Fruit fly (Drosophila melanogaster) whole organism, embryonic: ENCODE data around the gene neb.

Experiments used
- ATbp ChIP-seq: fragments of 200-800 bp; sonication (Bioruptor generic); optimal IDR thresholded peaks from 2 replicates; lab custom pipeline; 2017; ENCODE audit warnings: missing biosample characterization, mild to moderate bottlenecking, missing genetic modification characterization, missing genetic modification reagents
- Atf3 ChIP-seq: fragments of 200-800 bp; sonication (Bioruptor generic); optimal IDR thresholded peaks from 3 replicates; lab custom pipeline; 2016; ENCODE audit warnings: missing biosample characterization, missing genetic modification characterization
- Atf6 ChIP-seq: fragments of 200-800 bp; sonication (Bioruptor generic); IDR thresholded peaks from 2 replicates; pipeline ENCODE4 v1.3.6; 2022; ENCODE audit warnings: missing biosample characterization, missing genetic modification characterization
- Blimp-1 ChIP-seq: fragments of 200-800 bp; sonication (Bioruptor generic); optimal IDR thresholded peaks from 3 replicates; lab custom pipeline; 2018; ENCODE audit warnings: missing biosample characterization, missing genetic modification characterization, mild to moderate bottlenecking, moderate library complexity, missing genetic modification reagents
- CG11723 ChIP-seq: fragments of 200-800 bp; sonication (Bioruptor generic); optimal IDR thresholded peaks from 2 replicates; lab custom pipeline; 2017; ENCODE audit warnings: missing biosample characterization, mild to moderate bottlenecking, missing genetic modification characterization
- CG12071 ChIP-seq: fragments of 200-800 bp; sonication (Bioruptor generic); optimal IDR thresholded peaks from 3 replicates; lab custom pipeline; 2018; ENCODE audit warnings: missing biosample characterization, mild to moderate bottlenecking, missing genetic modification characterization
- CG15011 ChIP-seq: fragments of 200-800 bp; sonication (Bioruptor generic); optimal IDR thresholded peaks from 3 replicates; lab custom pipeline; 2018; ENCODE audit warnings: missing biosample characterization, mild to moderate bottlenecking, missing genetic modification characterization
- CG1602 ChIP-seq: fragments of 200-800 bp; sonication (Bioruptor generic); optimal IDR thresholded peaks from 3 replicates; lab custom pipeline; 2016; ENCODE audit warnings: missing biosample characterization, missing genetic modification characterization
- CG16815 ChIP-seq: fragments of 200-800 bp; sonication (Bioruptor generic); optimal IDR thresholded peaks from 3 replicates; lab custom pipeline; 2017; ENCODE audit warnings: missing biosample characterization, mild to moderate bottlenecking, missing genetic modification characterization
- CG17328 ChIP-seq: fragments of 200-800 bp; sonication (Bioruptor generic); IDR thresholded peaks from 2 replicates; pipeline ENCODE4 v1.3.6; 2022; ENCODE audit warnings: missing biosample characterization, missing genetic modification characterization
- CG17385 ChIP-seq: fragments of 200-800 bp; sonication (Bioruptor generic); optimal IDR thresholded peaks from 3 replicates; lab custom pipeline; 2018; ENCODE audit warnings: missing biosample characterization, mild to moderate bottlenecking, missing genetic modification characterization
- CG17612 ChIP-seq: fragments of 200-800 bp; sonication (Bioruptor generic); IDR thresholded peaks from 2 replicates; pipeline ENCODE4 v1.3.6; 2022; ENCODE audit warnings: missing biosample characterization, missing genetic modification characterization
- CG18476 ChIP-seq: fragments of 200-800 bp; sonication (Bioruptor generic); optimal IDR thresholded peaks from 2 replicates; lab custom pipeline; 2016; ENCODE audit warnings: missing biosample characterization, mild to moderate bottlenecking, missing genetic modification characterization
- CG18764 ChIP-seq: fragments of 200-800 bp; sonication (Bioruptor generic); optimal IDR thresholded peaks from 3 replicates; lab custom pipeline; 2016; ENCODE audit warnings: missing biosample characterization, missing genetic modification characterization
- CG31224 ChIP-seq: fragments of 200-800 bp; sonication (Bioruptor generic); IDR thresholded peaks from 2 replicates; pipeline ENCODE4 v1.3.6; 2022; ENCODE audit warnings: missing biosample characterization, missing genetic modification characterization
- CG33557 ChIP-seq: fragments of 200-800 bp; sonication (Bioruptor generic); optimal IDR thresholded peaks from 2 replicates; lab custom pipeline; 2019; ENCODE audit warnings: missing biosample characterization, mild to moderate bottlenecking, missing genetic modification characterization, moderate library complexity
- CG3407 ChIP-seq: fragments of 200-800 bp; sonication (Bioruptor generic); optimal IDR thresholded peaks from 2 replicates; lab custom pipeline; 2018; ENCODE audit warnings: missing biosample characterization, mild to moderate bottlenecking, missing genetic modification characterization
- CG4424 ChIP-seq: fragments of 200-800 bp; sonication (Bioruptor generic); optimal IDR thresholded peaks from 3 replicates; lab custom pipeline; 2016; ENCODE audit warnings: missing biosample characterization, missing genetic modification characterization
- CG5180 ChIP-seq: fragments of 200-800 bp; sonication (Bioruptor generic); optimal IDR thresholded peaks from 3 replicates; lab custom pipeline; 2017; ENCODE audit warnings: missing biosample characterization, missing genetic modification characterization, mild to moderate bottlenecking, moderate library complexity, missing genetic modification reagents
- CG6765 ChIP-seq: fragments of 200-800 bp; sonication (Bioruptor generic); optimal IDR thresholded peaks from 3 replicates; lab custom pipeline; 2017; ENCODE audit warnings: missing biosample characterization, mild to moderate bottlenecking, missing genetic modification characterization
- CG7963 ChIP-seq: fragments of 200-800 bp; sonication (Bioruptor generic); IDR thresholded peaks from 3 replicates; pipeline ENCODE4 v1.3.6; 2022; ENCODE audit warnings: missing biosample characterization, missing genetic modification characterization; ENCODE audit not compliant: partially characterized antibody
- CG8089 ChIP-seq: fragments of 200-800 bp; sonication (Bioruptor generic); optimal IDR thresholded peaks from 3 replicates; lab custom pipeline; 2016; ENCODE audit warnings: missing biosample characterization, missing genetic modification characterization
- CG8290 ChIP-seq, 3 experiments: fragments of 200-800 bp; sonication (Bioruptor generic); optimal IDR thresholded peaks; 2 replicates each; lab custom pipeline; 2016 to 2019; ENCODE audit warnings: missing biosample characterization in 3 of 3, missing genetic modification characterization in 3 of 3, mild to moderate bottlenecking in 2 of 3, moderate library complexity in 1 of 3
- CG8478 ChIP-seq: fragments of >200 bp; optimal IDR thresholded peaks from 2 replicates; lab custom pipeline; 2018
- CoRest ChIP-seq: fragments of 200-800 bp; sonication (Bioruptor generic); optimal IDR thresholded peaks from 3 replicates; lab custom pipeline; 2018; ENCODE audit warnings: missing biosample characterization, mild to moderate bottlenecking, missing genetic modification characterization, moderate library complexity
- D19B ChIP-seq: fragments of 200-800 bp; sonication (Bioruptor generic); optimal IDR thresholded peaks from 2 replicates; lab custom pipeline; 2017; ENCODE audit warnings: missing biosample characterization, mild to moderate bottlenecking, missing genetic modification characterization
- Dref ChIP-seq: fragments of 200-800 bp; sonication (Bioruptor generic); IDR thresholded peaks from 2 replicates; pipeline ENCODE4 v1.3.6; 2022; ENCODE audit warnings: missing biosample characterization, missing genetic modification characterization
- Ets65A ChIP-seq: fragments of 200-800 bp; sonication (Bioruptor generic); peaks from one replicate; lab custom pipeline; 2016; ENCODE audit warnings: missing biosample characterization, missing genetic modification characterization
- Fer3 ChIP-seq: fragments of 200-800 bp; sonication (Bioruptor generic); optimal IDR thresholded peaks from 2 replicates; lab custom pipeline; 2018; ENCODE audit warnings: missing biosample characterization, mild to moderate bottlenecking, missing genetic modification characterization, moderate library complexity
- Hr78 ChIP-seq, 2 experiments: fragments of 200-800 bp in 1 of 2; fragments of >200 bp in 1 of 2; sonication (Bioruptor generic) in 1 of 2; optimal IDR thresholded peaks; 2 replicates each; lab custom pipeline; 2017 to 2019; ENCODE audit warnings: missing biosample characterization in 2 of 2, missing genetic modification characterization in 2 of 2, mild to moderate bottlenecking in 1 of 2, moderate library complexity in 1 of 2
- Nf-YC ChIP-seq: fragments of 200-800 bp; optimal IDR thresholded peaks from 3 replicates; lab custom pipeline; 2019; ENCODE audit warnings: missing biosample characterization, mild to moderate bottlenecking, missing genetic modification characterization, moderate library complexity
- Opbp ChIP-seq: fragments of 200-800 bp; sonication (Bioruptor generic); IDR thresholded peaks from 3 replicates; pipeline ENCODE4 v1.3.6; 2022; ENCODE audit warnings: missing biosample characterization, missing genetic modification characterization; ENCODE audit not compliant: partially characterized antibody
- Rx ChIP-seq: fragments of 200-800 bp; sonication (Bioruptor generic); IDR thresholded peaks from 2 replicates; pipeline ENCODE4 v1.3.6; 2022; ENCODE audit warnings: missing biosample characterization, missing genetic modification characterization
- Stat92E ChIP-seq, 3 experiments: fragments of >200 bp in 2 of 3; fragments of 200-800 bp in 1 of 3; sonication (Bioruptor generic) in 1 of 3; optimal IDR thresholded peaks; 2 replicates each; lab custom pipeline; 2017 to 2019; ENCODE audit warnings: missing biosample characterization in 3 of 3, missing genetic modification characterization in 3 of 3, mild to moderate bottlenecking in 1 of 3, moderate library complexity in 1 of 3
- Vsx1 ChIP-seq: fragments of 200-800 bp; sonication (Bioruptor generic); optimal IDR thresholded peaks from 2 replicates; lab custom pipeline; 2017; ENCODE audit warnings: missing biosample characterization, mild to moderate bottlenecking, missing genetic modification characterization, missing genetic modification reagents
- cg ChIP-seq: fragments of 200-800 bp; sonication (Bioruptor generic); optimal IDR thresholded peaks from 3 replicates; lab custom pipeline; 2019; ENCODE audit warnings: missing biosample characterization, mild to moderate bottlenecking, missing genetic modification characterization, moderate library complexity
- dati ChIP-seq: fragments of 200-800 bp; sonication (Bioruptor generic); IDR thresholded peaks from 2 replicates; pipeline ENCODE4 v1.3.6; 2022; ENCODE audit warnings: missing biosample characterization, missing genetic modification characterization
- esg ChIP-seq: fragments of 200-800 bp; sonication (Bioruptor generic); conservative IDR thresholded peaks from 2 replicates; pipeline ENCODE4 v1.3.6; 2022; ENCODE audit warnings: missing biosample characterization, missing genetic modification characterization
- fru ChIP-seq: fragments of >200 bp; optimal IDR thresholded peaks from 2 replicates; lab custom pipeline; 2017
- ind ChIP-seq: fragments of 200-800 bp; sonication (Bioruptor generic); optimal IDR thresholded peaks from 3 replicates; lab custom pipeline; 2016; ENCODE audit warnings: missing biosample characterization, missing genetic modification characterization
- jigr1 ChIP-seq: fragments of 200-800 bp; sonication (Bioruptor generic); IDR thresholded peaks from 3 replicates; pipeline ENCODE4 v1.3.6; 2022; ENCODE audit warnings: missing biosample characterization, missing genetic modification characterization
- nerfin-2 ChIP-seq: fragments of 200-800 bp; sonication (Bioruptor generic); IDR thresholded peaks from 2 replicates; pipeline ENCODE4 v1.3.6; 2022; ENCODE audit warnings: missing biosample characterization, missing genetic modification characterization; ENCODE audit not compliant: partially characterized antibody
- p53 ChIP-seq: fragments of 200-800 bp; sonication (Bioruptor generic); optimal IDR thresholded peaks from 2 replicates; lab custom pipeline; 2016; ENCODE audit warnings: missing biosample characterization, missing genetic modification characterization
- peb ChIP-seq: fragments of 200-800 bp; sonication (Bioruptor generic); IDR thresholded peaks from 2 replicates; pipeline ENCODE4 v1.3.6; 2022; ENCODE audit warnings: missing biosample characterization, missing genetic modification characterization
- repo ChIP-seq: fragments of 200-800 bp; sonication (Bioruptor generic); optimal IDR thresholded peaks from 2 replicates; lab custom pipeline; 2016; ENCODE audit warnings: missing biosample characterization, missing genetic modification characterization
- ro ChIP-seq: fragments of 200-800 bp; sonication (Bioruptor generic); IDR thresholded peaks from 2 replicates; pipeline ENCODE4 v1.3.6; 2022; ENCODE audit warnings: missing biosample characterization, missing genetic modification characterization
- seq ChIP-seq: fragments of 200-800 bp; sonication (Bioruptor generic); IDR thresholded peaks from 2 replicates; pipeline ENCODE4 v1.3.6; 2022; ENCODE audit warnings: missing biosample characterization, missing genetic modification characterization
- tx ChIP-seq: fragments of 200-800 bp; sonication (Bioruptor generic); optimal IDR thresholded peaks from 2 replicates; lab custom pipeline; 2016; ENCODE audit warnings: missing biosample characterization, missing genetic modification characterization

The neb gene

dm6 chr2L:20084785-20085555 lies 9.4 kb downstream of the neb start, which contains the start of gene fok (continued):
- TF ChIP-seq jigr1 (peak; percentile 73; the same call in 2 of the 3 replicates), CG8089 (GFP tag; lab: Kevin White, UChicago) (peak; percentile 90), seq (GFP tag; lab: Robert Waterston, UW) (peak; percentile 97), esg (GFP tag; lab: Robert Waterston, UW) (peak; percentile 93), CG1602 (GFP tag; lab: Kevin White, UChicago) (peak; percentile 91), CG5180 (GFP tag; lab: Kevin White, UChicago) (peak; percentile 92), Rx (GFP tag; lab: Robert Waterston, UW) (peak; percentile 68; the same call in 1 of the 2 replicates), Nf-YC (tag; lab: Kevin White, UChicago) (peak; percentile 92), CG6765 (peak; percentile 98), CG18476 (GFP tag; lab: Kevin White, UChicago) (peak; percentile 96), CG8478 (lab: Kevin White, UChicago) (no peak), Blimp-1 (GFP tag; lab: Kevin White, UChicago) (peak; percentile 95), cg (peak; percentile 88), CG17612 (GFP tag; lab: Robert Waterston, UW) (peak; percentile 87), Hr78 (GFP tag; optimal IDR thresholded peaks at IDR 0.05; lab: Kevin White, UChicago) (peak in 1 of 2 experiments; percentile 98), dati (GFP tag; lab: Robert Waterston, UW) (peak; percentile 45; the same call in 1 of the 2 replicates), CG17385 (GFP tag; lab: Kevin White, UChicago) (peak; percentile 94), p53 (GFP tag; lab: Kevin White, UChicago) (peak; percentile 79), Vsx1 (GFP tag; lab: Kevin White, UChicago) (peak; percentile 92), CG18764 (GFP tag; lab: Kevin White, UChicago) (peak; percentile 88), ind (GFP tag; lab: Kevin White, UChicago) (peak; percentile 96), tx (GFP tag; lab: Kevin White, UChicago) (peak; percentile 88), Stat92E (GFP tag; optimal IDR thresholded peaks at IDR 0.05; lab: Kevin White, UChicago) (peak in 1 of 3 experiments; percentile 95), CG8290 (GFP tag; optimal IDR thresholded peaks at IDR 0.05; lab: Kevin White, UChicago) (peak; percentile 97), CG8290 (tag; optimal IDR thresholded peaks at IDR 0.05; lab: Kevin White, UChicago) (peak; percentile 89 to 90), CG15011 (GFP tag; lab: Kevin White, UChicago) (peak; percentile 96), Dref (GFP tag; lab: Robert Waterston, UW) (0 out of 2 replicates have a peak, but pooled peaks have one; percentile 33), nerfin-2 (GFP tag; lab: Robert Waterston, UW) (no peak; the same call in 1 of the 2 replicates), Opbp (GFP tag; lab: Robert Waterston, UW) (0 out of 3 replicates have a peak, but pooled peaks have one; percentile 28), CG3407 (peak; percentile 91), Ets65A (peak; percentile 98), CG7963 (GFP tag; lab: Robert Waterston, UW) (no peak), fru (lab: Kevin White, UChicago) (no peak), CG11723 (GFP tag; lab: Kevin White, UChicago) (peak; percentile 96), ATbp (peak; percentile 97), Atf6 (GFP tag; lab: Robert Waterston, UW) (peak; percentile 97), peb (GFP tag; lab: Robert Waterston, UW) (peak; percentile 88), D19B (peak; percentile 86), Atf3 (GFP tag; lab: Kevin White, UChicago) (peak; percentile 91), CG16815 (GFP tag; lab: Kevin White, UChicago) (peak; percentile 93), CG12071 (GFP tag; lab: Kevin White, UChicago) (peak; percentile 96), CG4424 (peak; percentile 96), repo (GFP tag; lab: Kevin White, UChicago) (peak; percentile 87), Fer3 (peak; percentile 96), CoRest (tag; lab: Kevin White, UChicago) (peak; percentile 97), CG31224 (GFP tag; lab: Robert Waterston, UW) (peak; percentile 84), ro (GFP tag; lab: Robert Waterston, UW) (peak; percentile 86), CG17328 (peak; percentile 90), CG33557 (GFP tag; lab: Kevin White, UChicago) (peak; percentile 96)
